Fruit fly (Drosophila melanogaster): ENCODE results near the gene CG3021.

DNA sequence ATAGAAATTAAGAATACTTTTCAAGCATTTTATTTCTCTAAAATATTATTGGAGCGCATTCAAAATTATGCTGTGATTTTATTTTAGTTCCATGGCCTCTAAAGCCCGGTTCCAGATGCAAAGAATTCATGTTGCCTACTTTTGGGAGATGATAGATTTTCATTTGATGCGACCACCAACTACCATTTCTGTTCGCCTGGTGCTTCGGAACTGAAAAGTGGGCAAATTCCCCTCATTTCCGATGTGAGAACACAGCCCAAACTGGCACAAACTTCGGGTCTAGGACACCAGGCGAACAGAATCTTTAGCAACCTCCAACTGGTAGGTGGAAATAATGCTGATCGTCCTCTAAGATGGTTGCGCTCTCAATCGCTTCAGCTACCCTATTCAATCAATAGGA, 36.6 kb downstream of the CG3021 start:
- TF ChIP-seq achi (GFP tag; optimal IDR thresholded peaks at IDR 0.05) (no peak), CG32006 (GFP tag; optimal IDR thresholded peaks at IDR 0.05) (no peak), Hr4 (GFP tag; optimal IDR thresholded peaks at IDR 0.05) (no peak), CG3032 (tag; optimal IDR thresholded peaks at IDR 0.05) (no peak)
